Worm (Caenorhabditis elegans) whole organism, late embryonic: Measurements from ENCODE around the gene kmo-2.

ENCODE experiments used
- ceh-18 ChIP-seq: sonication (generic microtip); optimal IDR thresholded peaks from 2 replicates; lab custom pipeline; 2016; ENCODE audit warnings: missing genetic modification characterization, missing compliant biosample characterization
- ceh-45 ChIP-seq: fragments of 200-800 bp; sonication (Bioruptor generic); IDR thresholded peaks from 2 replicates; pipeline ENCODE4 v1.3.6; 2022; ENCODE audit warnings: missing genetic modification reagents, missing genetic modification characterization, missing compliant biosample characterization
- pat-9 ChIP-seq: fragments of 200-800 bp; sonication (Bioruptor generic); optimal IDR thresholded peaks from 2 replicates; lab custom pipeline; 2018; ENCODE audit warnings: mild to moderate bottlenecking, missing genetic modification characterization, moderate library complexity, missing compliant biosample characterization

DNA sequence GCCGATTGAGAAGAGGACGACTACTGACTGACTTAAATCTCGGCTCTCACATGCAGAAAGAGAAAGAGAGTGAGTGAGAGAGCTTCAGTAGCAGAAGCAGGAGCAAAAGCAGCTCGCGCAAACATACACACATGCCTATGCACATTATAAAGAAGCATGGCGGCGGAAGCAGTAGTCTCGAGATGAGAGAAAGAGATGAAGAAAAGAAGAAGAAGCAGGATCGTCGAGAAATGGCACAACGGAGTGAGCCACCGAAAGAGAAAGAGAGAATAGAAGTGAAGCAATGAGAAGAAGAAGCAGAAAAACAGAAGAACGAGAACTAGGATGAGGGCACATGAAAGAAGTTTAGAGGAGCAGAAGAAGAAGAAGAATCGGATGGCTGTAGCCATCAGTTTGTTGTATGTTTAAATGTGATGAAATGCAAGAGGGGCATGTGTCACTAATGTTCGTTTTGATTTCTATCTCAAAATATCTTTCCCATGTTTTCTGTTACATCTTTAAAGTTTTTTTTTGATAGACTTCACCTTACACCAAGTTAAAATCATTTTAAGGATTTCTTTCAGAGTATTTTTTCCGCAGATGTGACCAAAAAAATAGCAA lies 41.4 kb downstream of the kmo-2 start:
- TF ChIP-seq ceh-18 (tag; lab: Kevin White, UChicago) (peak; percentile 89), ceh-45 (GFP tag; lab: Robert Waterston, UW) (no peak), pat-9 (tag; lab: Kevin White, UChicago) (no peak)
